Fruit fly (Drosophila melanogaster) whole organism, embryonic: ENCODE results near the gene CG12608.

Experiments
- CG11723 ChIP-seq: fragments of 200-800 bp; sonication (Bioruptor generic); optimal IDR thresholded peaks from 2 replicates; lab custom pipeline; 2017; ENCODE audit warnings: missing biosample characterization, mild to moderate bottlenecking, missing genetic modification characterization
- CG12104 ChIP-seq: fragments of 200-800 bp; sonication (Bioruptor generic); optimal IDR thresholded peaks from 3 replicates; lab custom pipeline; 2016; ENCODE audit warnings: missing biosample characterization, missing genetic modification characterization
- CG12744 ChIP-seq: fragments of 200-800 bp; sonication (Bioruptor generic); optimal IDR thresholded peaks from 2 replicates; lab custom pipeline; 2016; ENCODE audit warnings: missing biosample characterization, missing genetic modification characterization
- CG2120 ChIP-seq: fragments of 200-800 bp; sonication (Bioruptor generic); optimal IDR thresholded peaks from 3 replicates; lab custom pipeline; 2016; ENCODE audit warnings: missing biosample characterization, missing genetic modification characterization
- CG30020 ChIP-seq: fragments of 200-800 bp; optimal IDR thresholded peaks from 2 replicates; lab custom pipeline; 2019; ENCODE audit warnings: missing biosample characterization, mild to moderate bottlenecking, missing genetic modification characterization, moderate library complexity
- CG32772 ChIP-seq: fragments of 200-800 bp; sonication (Bioruptor generic); IDR thresholded peaks from 2 replicates; pipeline ENCODE4 v1.3.6; 2022; ENCODE audit warnings: missing biosample characterization, missing genetic modification characterization
- CG4617 ChIP-seq: fragments of 200-800 bp; sonication (Bioruptor generic); optimal IDR thresholded peaks from 3 replicates; lab custom pipeline; 2016; ENCODE audit warnings: missing biosample characterization, missing genetic modification characterization, borderline replicate concordance
- CG5180 ChIP-seq: fragments of 200-800 bp; sonication (Bioruptor generic); optimal IDR thresholded peaks from 3 replicates; lab custom pipeline; 2017; ENCODE audit warnings: missing biosample characterization, missing genetic modification characterization, mild to moderate bottlenecking, moderate library complexity, missing genetic modification reagents
- CG8924 ChIP-seq: fragments of 200-800 bp; optimal IDR thresholded peaks from 3 replicates; lab custom pipeline; 2019; ENCODE audit warnings: missing biosample characterization, mild to moderate bottlenecking, missing genetic modification characterization, moderate library complexity
- CG9609 ChIP-seq: fragments of 200-800 bp; sonication (Bioruptor generic); optimal IDR thresholded peaks from 3 replicates; lab custom pipeline; 2016; ENCODE audit warnings: missing biosample characterization, missing genetic modification characterization
- D19A ChIP-seq: fragments of 200-800 bp; optimal IDR thresholded peaks from 3 replicates; lab custom pipeline; 2019; ENCODE audit warnings: missing biosample characterization, mild to moderate bottlenecking, missing genetic modification characterization, moderate library complexity
- Dek ChIP-seq: fragments of 200-800 bp; sonication (Bioruptor generic); optimal IDR thresholded peaks from 3 replicates; lab custom pipeline; 2019; ENCODE audit warnings: missing biosample characterization, mild to moderate bottlenecking, missing genetic modification characterization, moderate library complexity
- H15 ChIP-seq: fragments of 200-800 bp; sonication (Bioruptor generic); IDR thresholded peaks from 3 replicates; pipeline ENCODE4 v1.3.6; 2022; ENCODE audit warnings: missing biosample characterization, missing genetic modification characterization
- H2.0 ChIP-seq: fragments of 200-800 bp; sonication (Bioruptor generic); IDR thresholded peaks from 2 replicates; pipeline ENCODE4 v1.3.6; 2022; ENCODE audit warnings: missing biosample characterization, missing genetic modification characterization
- HLH3B ChIP-seq: fragments of 200-800 bp; sonication (Bioruptor generic); IDR thresholded peaks from 2 replicates; pipeline ENCODE4 v1.3.6; 2022; ENCODE audit warnings: missing biosample characterization, missing genetic modification characterization
- HmgZ ChIP-seq: fragments of 200-800 bp; sonication (Bioruptor generic); optimal IDR thresholded peaks from 2 replicates; lab custom pipeline; 2018; ENCODE audit warnings: missing biosample characterization, mild to moderate bottlenecking, missing genetic modification characterization
- Max ChIP-seq: fragments of 200-800 bp; sonication (Bioruptor generic); optimal IDR thresholded peaks from 2 replicates; lab custom pipeline; 2016; ENCODE audit warnings: missing biosample characterization, mild to moderate bottlenecking, missing genetic modification characterization
- Sin3A ChIP-seq: fragments of >200 bp; optimal IDR thresholded peaks from 2 replicates; lab custom pipeline; 2018
- Sox102F ChIP-seq: fragments of 200-800 bp; sonication (Bioruptor generic); optimal IDR thresholded peaks from 2 replicates; lab custom pipeline; 2018; ENCODE audit warnings: missing biosample characterization, mild to moderate bottlenecking, missing genetic modification characterization, moderate library complexity
- Sry-β ChIP-seq: fragments of 200-800 bp; sonication (Bioruptor generic); optimal IDR thresholded peaks from 2 replicates; lab custom pipeline; 2018; ENCODE audit warnings: missing biosample characterization, mild to moderate bottlenecking, missing genetic modification characterization, moderate library complexity
- ab ChIP-seq: fragments of 200-800 bp; sonication (Bioruptor generic); optimal IDR thresholded peaks from 2 replicates; lab custom pipeline; 2016; ENCODE audit warnings: missing biosample characterization, missing genetic modification characterization
- ara ChIP-seq: fragments of 200-800 bp; sonication (Bioruptor generic); IDR thresholded peaks from 2 replicates; pipeline ENCODE4 v1.3.6; 2022; ENCODE audit warnings: missing biosample characterization, missing genetic modification characterization
- bcd ChIP-seq: fragments of 200-800 bp; sonication (Bioruptor generic); optimal IDR thresholded peaks from 2 replicates; lab custom pipeline; 2017; ENCODE audit warnings: missing biosample characterization, mild to moderate bottlenecking, missing genetic modification characterization
- btn ChIP-seq: fragments of 200-800 bp; sonication (Bioruptor generic); optimal IDR thresholded peaks from 2 replicates; lab custom pipeline; 2016; ENCODE audit warnings: missing biosample characterization, missing genetic modification characterization
- caup ChIP-seq: fragments of 200-800 bp; sonication (Bioruptor generic); optimal IDR thresholded peaks from 3 replicates; lab custom pipeline; 2017; ENCODE audit warnings: missing biosample characterization, mild to moderate bottlenecking, missing genetic modification characterization, moderate library complexity; ENCODE audit not compliant: severe bottlenecking
- chn ChIP-seq: fragments of 200-800 bp; sonication (Bioruptor generic); optimal IDR thresholded peaks from 2 replicates; lab custom pipeline; 2016; ENCODE audit warnings: missing biosample characterization, missing genetic modification characterization
- cwo ChIP-seq: fragments of 200-800 bp; sonication (Bioruptor generic); optimal IDR thresholded peaks from 3 replicates; lab custom pipeline; 2017; ENCODE audit warnings: missing biosample characterization, missing genetic modification characterization, mild to moderate bottlenecking, moderate library complexity, missing genetic modification reagents
- danr ChIP-seq: fragments of 200-800 bp; sonication (Bioruptor generic); IDR thresholded peaks from 2 replicates; pipeline ENCODE4 v1.3.6; 2022; ENCODE audit warnings: missing biosample characterization, missing genetic modification characterization
- eve ChIP-seq, 2 experiments: fragments of >200 bp; optimal IDR thresholded peaks; 2 replicates each; lab custom pipeline; 2017; ENCODE audit warnings: missing biosample characterization in 2 of 2, missing genetic modification characterization in 2 of 2
- ewg ChIP-seq: fragments of 200-800 bp; sonication (Bioruptor generic); optimal IDR thresholded peaks from 3 replicates; lab custom pipeline; 2017; ENCODE audit warnings: mild to moderate bottlenecking, missing biosample characterization, missing genetic modification reagents, missing genetic modification characterization
- fu2 ChIP-seq: fragments of 200-800 bp; sonication (Bioruptor generic); optimal IDR thresholded peaks from 2 replicates; lab custom pipeline; 2016; ENCODE audit warnings: missing biosample characterization, missing genetic modification characterization
- gem ChIP-seq: fragments of 200-800 bp; sonication (Bioruptor generic); optimal IDR thresholded peaks from 2 replicates; lab custom pipeline; 2019; ENCODE audit warnings: missing biosample characterization, mild to moderate bottlenecking, missing genetic modification characterization, moderate library complexity
- gro ChIP-seq: fragments of 200-800 bp; sonication (Bioruptor generic); optimal IDR thresholded peaks from 2 replicates; lab custom pipeline; 2016; ENCODE audit warnings: missing biosample characterization, missing genetic modification characterization
- gsb ChIP-seq: fragments of 200-800 bp; sonication (Bioruptor generic); IDR thresholded peaks from 2 replicates; pipeline ENCODE4 v1.3.6; 2022; ENCODE audit warnings: missing biosample characterization, missing genetic modification characterization
- hkb ChIP-seq, 2 experiments: fragments of 200-800 bp in 1 of 2; fragments of >200 bp in 1 of 2; sonication (Bioruptor generic) in 1 of 2; IDR thresholded peaks in 1 of 2; optimal IDR thresholded peaks in 1 of 2; 2 replicates each; pipeline versions ENCODE4 v1.3.6 to Lab custom; 2017 to 2022; ENCODE audit warnings: missing biosample characterization in 1 of 2, missing genetic modification characterization in 1 of 2
- jing ChIP-seq: fragments of 200-800 bp; sonication (Bioruptor generic); optimal IDR thresholded peaks from 2 replicates; lab custom pipeline; 2018; ENCODE audit warnings: missing biosample characterization, mild to moderate bottlenecking, missing genetic modification characterization
- kah ChIP-seq: fragments of 200-800 bp; sonication (Bioruptor generic); optimal IDR thresholded peaks from 2 replicates; lab custom pipeline; 2018; ENCODE audit warnings: missing biosample characterization, mild to moderate bottlenecking, missing genetic modification characterization
- luna ChIP-seq: fragments of 200-800 bp; sonication (Bioruptor generic); optimal IDR thresholded peaks from 2 replicates; lab custom pipeline; 2016; ENCODE audit warnings: missing biosample characterization, missing genetic modification characterization
- maf-S ChIP-seq: fragments of 200-800 bp; sonication (Bioruptor generic); optimal IDR thresholded peaks from 2 replicates; lab custom pipeline; 2016; ENCODE audit warnings: missing biosample characterization, missing genetic modification characterization
- onecut ChIP-seq: fragments of 200-800 bp; sonication (Bioruptor generic); IDR thresholded peaks from 2 replicates; pipeline ENCODE4 v1.3.6; 2022; ENCODE audit warnings: missing biosample characterization, missing genetic modification characterization
- pho ChIP-seq: fragments of 200-800 bp; sonication (Bioruptor generic); optimal IDR thresholded peaks from 2 replicates; lab custom pipeline; 2016; ENCODE audit warnings: missing biosample characterization, missing genetic modification characterization
- ranshi ChIP-seq: fragments of 200-800 bp; sonication (Bioruptor generic); IDR thresholded peaks from 2 replicates; pipeline ENCODE4 v1.3.6; 2022; ENCODE audit warnings: missing biosample characterization, missing genetic modification characterization
- sc ChIP-seq, 3 experiments: fragments of >200 bp in 2 of 3; fragments of 200-800 bp in 1 of 3; sonication (Bioruptor generic) in 1 of 3; optimal IDR thresholded peaks; 2 replicates in 2 of 3; 3 replicates in 1 of 3; lab custom pipeline; 2017; ENCODE audit warnings: mild to moderate bottlenecking in 1 of 3, missing biosample characterization in 1 of 3, missing genetic modification characterization in 1 of 3, missing genetic modification reagents in 1 of 3
- shn ChIP-seq: fragments of 200-800 bp; sonication (Bioruptor generic); optimal IDR thresholded peaks from 3 replicates; lab custom pipeline; 2016; ENCODE audit warnings: missing biosample characterization, missing genetic modification characterization
- so ChIP-seq: fragments of 200-800 bp; sonication (Bioruptor generic); IDR thresholded peaks from 3 replicates; pipeline ENCODE4 v1.3.6; 2022; ENCODE audit warnings: missing biosample characterization, missing genetic modification characterization
- tll ChIP-seq, 2 experiments: fragments of 200-800 bp in 1 of 2; fragments of >200 bp in 1 of 2; sonication (Bioruptor generic) in 1 of 2; optimal IDR thresholded peaks; 2 replicates each; lab custom pipeline; 2017 to 2019; ENCODE audit warnings: missing biosample characterization in 2 of 2, missing genetic modification characterization in 2 of 2, mild to moderate bottlenecking in 1 of 2, moderate library complexity in 1 of 2
- trh ChIP-seq: fragments of 200-800 bp; sonication (Bioruptor generic); optimal IDR thresholded peaks from 2 replicates; lab custom pipeline; 2016; ENCODE audit warnings: missing biosample characterization, missing genetic modification characterization
- usp ChIP-seq: fragments of >200 bp; optimal IDR thresholded peaks from 2 replicates; lab custom pipeline; 2017; ENCODE audit warnings: missing biosample characterization, missing genetic modification characterization

CG12608 gene

DNA sequence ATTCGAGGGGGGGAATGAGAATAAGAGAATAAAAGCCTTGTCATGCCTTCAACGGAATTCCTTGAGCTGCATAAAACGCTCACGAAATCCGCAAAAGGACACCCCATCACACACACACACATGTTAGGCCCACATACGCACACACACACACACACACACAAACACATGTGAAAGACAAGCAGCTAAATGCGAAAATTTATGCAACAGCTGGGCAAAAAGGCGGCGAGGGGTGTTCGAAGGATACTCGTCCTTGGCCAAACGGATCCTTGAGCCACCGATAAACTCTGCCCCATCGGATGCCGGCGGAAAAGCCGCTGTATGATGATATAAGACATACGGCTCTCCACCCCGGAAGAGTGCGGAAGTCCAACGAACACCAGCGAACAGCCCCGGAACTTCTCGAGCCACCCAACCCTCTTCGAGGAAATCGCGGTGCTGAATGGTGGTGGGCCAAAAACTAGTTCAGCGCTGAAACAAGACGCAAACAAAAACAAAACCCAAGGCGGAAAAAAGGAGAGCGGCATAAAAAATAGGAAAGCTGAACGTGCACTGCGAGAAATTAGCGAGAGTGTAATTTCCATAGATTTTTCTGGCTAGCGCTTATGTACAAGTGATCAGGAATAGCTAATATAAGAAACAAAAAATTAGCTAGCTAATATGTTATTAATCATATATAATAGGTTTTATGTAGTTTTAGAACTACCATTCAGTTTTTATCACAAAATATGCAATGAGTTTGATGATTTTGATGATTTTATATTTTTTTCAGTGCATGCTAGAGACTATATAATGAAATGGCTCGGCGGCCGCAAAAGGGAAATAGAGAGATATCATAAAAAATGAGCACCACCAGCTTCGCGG, 39.3 kb upstream of the CG12608 start (continued):
- no peak for TF ChIP-seq sc (optimal IDR thresholded peaks at IDR 0.05; lab: Kevin White, UChicago)
- no peak for TF ChIP-seq sc (GFP tag; optimal IDR thresholded peaks at IDR 0.05; lab: Kevin White, UChicago)
- no peak for TF ChIP-seq chn (GFP tag; lab: Kevin White, UChicago)
- TF ChIP-seq luna (GFP tag; lab: Kevin White, UChicago), result no peak
- no peak for TF ChIP-seq kah
- no peak for TF ChIP-seq ara (GFP tag; lab: Robert Waterston, UW)
- TF ChIP-seq shn (GFP tag; lab: Kevin White, UChicago), result no peak
- TF ChIP-seq cwo (GFP tag; lab: Kevin White, UChicago), result peak; percentile 59
- peak; percentile 61 for TF ChIP-seq Sox102F
- TF ChIP-seq CG30020 (tag; lab: Kevin White, UChicago), result no peak
- TF ChIP-seq tll (GFP tag; optimal IDR thresholded peaks at IDR 0.05; lab: Kevin White, UChicago), result no peak
- TF ChIP-seq Max (GFP tag; lab: Kevin White, UChicago), result no peak
- peak; percentile 37 for TF ChIP-seq bcd
- peak; percentile 55 for TF ChIP-seq D19A (tag; lab: Kevin White, UChicago)
- TF ChIP-seq gem (tag; lab: Kevin White, UChicago), result peak; percentile 77
- peak; percentile 56 for TF ChIP-seq CG2120 (GFP tag; lab: Kevin White, UChicago)
- no peak for TF ChIP-seq Sry-β (GFP tag; lab: Kevin White, UChicago)
- 0 out of 3 replicates have a peak, but pooled peaks have one; percentile 13 for TF ChIP-seq H15
- no peak for TF ChIP-seq pho (GFP tag; lab: Kevin White, UChicago)
- TF ChIP-seq eve (GFP tag; optimal IDR thresholded peaks at IDR 0.05; lab: Kevin White, UChicago), result peak in 1 of 2 experiments; percentile 71
- no peak for TF ChIP-seq Sin3A (lab: Kevin White, UChicago)
- TF ChIP-seq HmgZ (tag; lab: Kevin White, UChicago), result peak; percentile 17
- no peak for TF ChIP-seq CG4617 (GFP tag; lab: Kevin White, UChicago)
- TF ChIP-seq jing (GFP tag; lab: Kevin White, UChicago), result no peak
- TF ChIP-seq caup (GFP tag; lab: Kevin White, UChicago), result peak; percentile 45
- TF ChIP-seq CG12104 (GFP tag; lab: Kevin White, UChicago), result no peak
- peak; percentile 81 for TF ChIP-seq hkb (optimal IDR thresholded peaks at IDR 0.05; lab: Kevin White, UChicago)
- peak; percentile 60 for TF ChIP-seq hkb (GFP tag; IDR thresholded peaks at IDR 0.05; lab: Robert Waterston, UW)
- no peak for TF ChIP-seq maf-S (GFP tag; lab: Kevin White, UChicago)
- TF ChIP-seq CG11723 (GFP tag; lab: Kevin White, UChicago), result peak; percentile 13
- TF ChIP-seq gro (GFP tag; lab: Kevin White, UChicago), result no peak
- peak; percentile 19; the same call in 1 of the 2 replicates for TF ChIP-seq onecut (GFP tag; lab: Robert Waterston, UW)
- TF ChIP-seq CG8924 (tag; lab: Kevin White, UChicago), result peak; percentile 54
- no peak for TF ChIP-seq gsb (GFP tag; lab: Robert Waterston, UW)
- no peak for TF ChIP-seq usp
- no peak for TF ChIP-seq CG9609 (GFP tag; lab: Kevin White, UChicago)
- TF ChIP-seq danr, result no peak
- TF ChIP-seq ranshi (GFP tag; lab: Robert Waterston, UW), result peak; percentile 37; the same call in 1 of the 2 replicates
- TF ChIP-seq HLH3B (GFP tag; lab: Robert Waterston, UW), result peak; percentile 58
- TF ChIP-seq ab (GFP tag; lab: Kevin White, UChicago), result no peak
- TF ChIP-seq CG32772 (GFP tag; lab: Robert Waterston, UW), result no peak
- peak; percentile 24 for TF ChIP-seq Dek (tag; lab: Kevin White, UChicago)
- no peak for TF ChIP-seq btn (GFP tag; lab: Kevin White, UChicago)
- TF ChIP-seq CG5180, result peak; percentile 18
- peak; percentile 25; the same call in 1 of the 2 replicates for TF ChIP-seq H2.0
- TF ChIP-seq trh (GFP tag; lab: Kevin White, UChicago), result no peak
- no peak for TF ChIP-seq CG12744 (GFP tag; lab: Kevin White, UChicago)
- TF ChIP-seq fu2, result no peak
- peak; percentile 13 for TF ChIP-seq ewg (GFP tag; lab: Kevin White, UChicago)
- TF ChIP-seq so (GFP tag; lab: Robert Waterston, UW), result no peak; the same call in 2 of the 3 replicates
